Fruit fly (Drosophila melanogaster) whole organism, wandering third instar larva: ENCODE data around the gene CG12116.

Experiments used
- Abd-B ChIP-seq: fragments of >200 bp; optimal IDR thresholded peaks from 2 replicates; lab custom pipeline; 2017; ENCODE audit warnings: missing biosample characterization, missing genetic modification characterization
- CG32264 ChIP-seq: fragments of 200-800 bp; sonication (Bioruptor generic); optimal IDR thresholded peaks from 2 replicates; lab custom pipeline; 2016; ENCODE audit warnings: missing biosample characterization, missing genetic modification characterization
- CG9705 ChIP-seq: fragments of 200-800 bp; sonication (Bioruptor generic); optimal IDR thresholded peaks from 2 replicates; lab custom pipeline; 2018; ENCODE audit warnings: missing biosample characterization, mild to moderate bottlenecking, missing genetic modification characterization
- CrebA ChIP-seq: fragments of 200-800 bp; sonication (Bioruptor generic); optimal IDR thresholded peaks from 2 replicates; lab custom pipeline; 2016; ENCODE audit warnings: missing biosample characterization, mild to moderate bottlenecking, missing genetic modification characterization, borderline replicate concordance
- Dfd ChIP-seq: fragments of >200 bp; optimal IDR thresholded peaks from 2 replicates; lab custom pipeline; 2017; ENCODE audit warnings: missing biosample characterization, missing genetic modification characterization
- Dif ChIP-seq: fragments of 200-275, 200-300 bp; sonication (Bioruptor generic); optimal IDR thresholded peaks from 2 replicates; lab custom pipeline; 2018; ENCODE audit warnings: missing biosample characterization, missing genetic modification characterization; ENCODE audit not compliant: partially characterized antibody
- GATAd ChIP-seq: sonication (Bioruptor generic); optimal IDR thresholded peaks from 2 replicates; lab custom pipeline; 2016; ENCODE audit warnings: missing biosample characterization, missing genetic modification characterization
- HLH106 ChIP-seq: fragments of 200-800 bp; optimal IDR thresholded peaks from 3 replicates; lab custom pipeline; 2019; ENCODE audit warnings: missing biosample characterization, mild to moderate bottlenecking, missing genetic modification characterization, moderate library complexity
- Hnf4 ChIP-seq: fragments of 200-800 bp; sonication (Bioruptor generic); optimal IDR thresholded peaks from 2 replicates; lab custom pipeline; 2016; ENCODE audit warnings: missing biosample characterization, mild to moderate bottlenecking, missing genetic modification characterization
- Hr78 ChIP-seq: fragments of >200 bp; optimal IDR thresholded peaks from 2 replicates; lab custom pipeline; 2017; ENCODE audit warnings: missing biosample characterization, missing genetic modification characterization
- Hr83 ChIP-seq: fragments of 200-300 bp; sonication (Bioruptor generic); optimal IDR thresholded peaks from 2 replicates; lab custom pipeline; 2016; ENCODE audit warnings: missing biosample characterization, mild to moderate bottlenecking, missing genetic modification characterization, moderate library complexity; ENCODE audit not compliant: poor library complexity, severe bottlenecking
- Jra ChIP-seq: sonication (Bioruptor generic); optimal IDR thresholded peaks from 2 replicates; lab custom pipeline; 2016; ENCODE audit warnings: missing biosample characterization, missing genetic modification characterization
- Mio ChIP-seq: sonication (Bioruptor generic); optimal IDR thresholded peaks from 2 replicates; lab custom pipeline; 2016; ENCODE audit warnings: missing biosample characterization, missing genetic modification characterization
- Myc ChIP-seq: fragments of >200 bp; optimal IDR thresholded peaks from 2 replicates; lab custom pipeline; 2017
- N ChIP-seq: fragments of >200 bp; optimal IDR thresholded peaks from 2 replicates; lab custom pipeline; 2018; ENCODE audit warnings: missing biosample characterization, missing external identifiers, missing genetic modification characterization
- OdsH ChIP-seq: fragments of 200-800 bp; sonication (Bioruptor generic); optimal IDR thresholded peaks from 2 replicates; lab custom pipeline; 2016; ENCODE audit warnings: missing biosample characterization, mild to moderate bottlenecking, missing genetic modification characterization
- Rel ChIP-seq, 2 experiments: fragments of 200-800 bp; sonication (Bioruptor generic) in 1 of 2; optimal IDR thresholded peaks; 2 replicates in 1 of 2; 3 replicates in 1 of 2; lab custom pipeline; 2016 to 2019; ENCODE audit warnings: mild to moderate bottlenecking in 2 of 2, missing biosample characterization in 2 of 2, missing genetic modification characterization in 2 of 2, moderate library complexity in 1 of 2
- Sp1 ChIP-seq: fragments of 200-800 bp; sonication (Bioruptor generic); optimal IDR thresholded peaks from 3 replicates; lab custom pipeline; 2019; ENCODE audit warnings: missing biosample characterization, mild to moderate bottlenecking, missing genetic modification characterization, moderate library complexity
- Vsx2 ChIP-seq: fragments of 200-300, 225-300 bp; sonication (Bioruptor generic); optimal IDR thresholded peaks from 2 replicates; lab custom pipeline; 2018; ENCODE audit warnings: missing biosample characterization, missing genetic modification characterization; ENCODE audit not compliant: partially characterized antibody
- br ChIP-seq: fragments of 200-800 bp; sonication (Bioruptor generic); optimal IDR thresholded peaks from 2 replicates; lab custom pipeline; 2016; ENCODE audit warnings: missing biosample characterization, missing genetic modification characterization
- brk ChIP-seq: fragments of 200-800 bp; sonication (Bioruptor generic); optimal IDR thresholded peaks from 2 replicates; lab custom pipeline; 2016; ENCODE audit warnings: missing biosample characterization, mild to moderate bottlenecking, missing genetic modification characterization
- dl ChIP-seq, 2 experiments: fragments of 175-275, 200-275 bp in 1 of 2; fragments of 200-275 bp in 1 of 2; sonication (Bioruptor generic); optimal IDR thresholded peaks; lab custom pipeline; 2018; ENCODE audit warnings: mild to moderate bottlenecking in 2 of 2, missing biosample characterization in 2 of 2, missing genetic modification characterization in 2 of 2, moderate library complexity in 2 of 2; ENCODE audit not compliant: partially characterized antibody in 2 of 2, insufficient read depth in 1 of 2
- dmrt93B ChIP-seq: fragments of 200-800 bp; sonication (Bioruptor generic); optimal IDR thresholded peaks from 2 replicates; lab custom pipeline; 2018; ENCODE audit warnings: missing biosample characterization, mild to moderate bottlenecking, missing genetic modification characterization
- dsf ChIP-seq: sonication (Bioruptor generic); optimal IDR thresholded peaks from 2 replicates; lab custom pipeline; 2016; ENCODE audit warnings: missing biosample characterization, missing genetic modification characterization, borderline replicate concordance
- ey ChIP-seq: fragments of 200-800 bp; sonication (Bioruptor generic); optimal IDR thresholded peaks from 2 replicates; lab custom pipeline; 2016; ENCODE audit warnings: missing biosample characterization, missing genetic modification characterization
- foxo ChIP-seq, 2 experiments: fragments of 200-800 bp; sonication (Bioruptor generic); optimal IDR thresholded peaks; 2 replicates in 1 of 2; 3 replicates in 1 of 2; lab custom pipeline; 2016 to 2017; ENCODE audit warnings: missing biosample characterization in 2 of 2, missing genetic modification characterization in 2 of 2
- fru ChIP-seq: fragments of 200-800 bp; sonication (Bioruptor generic); optimal IDR thresholded peaks from 3 replicates; lab custom pipeline; 2016; ENCODE audit warnings: missing biosample characterization, mild to moderate bottlenecking, missing genetic modification characterization
- h ChIP-seq: fragments of 200-800 bp; sonication (Bioruptor generic); optimal IDR thresholded peaks from 3 replicates; lab custom pipeline; 2016; ENCODE audit warnings: missing biosample characterization, mild to moderate bottlenecking, missing genetic modification characterization
- jim ChIP-seq: fragments of 175-275, 200-325 bp; sonication (Bioruptor generic); optimal IDR thresholded peaks from 2 replicates; lab custom pipeline; 2016; ENCODE audit warnings: missing biosample characterization, mild to moderate bottlenecking, missing genetic modification characterization
- lola ChIP-seq: fragments of >200 bp; optimal IDR thresholded peaks from 2 replicates; lab custom pipeline; 2017; ENCODE audit warnings: missing biosample characterization, missing genetic modification characterization
- pan ChIP-seq: fragments of >200 bp; optimal IDR thresholded peaks from 2 replicates; lab custom pipeline; 2017
- psq ChIP-seq: fragments of 200-800 bp; sonication (Bioruptor generic); optimal IDR thresholded peaks from 3 replicates; lab custom pipeline; 2017; ENCODE audit warnings: missing biosample characterization, mild to moderate bottlenecking, missing genetic modification characterization, moderate library complexity
- rgr ChIP-seq: fragments of 200-800 bp; sonication (Bioruptor generic); optimal IDR thresholded peaks from 3 replicates; lab custom pipeline; 2016; ENCODE audit warnings: missing biosample characterization, mild to moderate bottlenecking, missing genetic modification characterization
- sage ChIP-seq: fragments of 200-800 bp; sonication (Bioruptor generic); optimal IDR thresholded peaks from 2 replicates; lab custom pipeline; 2016; ENCODE audit warnings: missing biosample characterization, mild to moderate bottlenecking, missing genetic modification characterization
- sv ChIP-seq: fragments of 200-800 bp; sonication (Bioruptor generic); optimal IDR thresholded peaks from 3 replicates; lab custom pipeline; 2016; ENCODE audit warnings: missing biosample characterization, missing genetic modification characterization
- tai ChIP-seq: sonication (Bioruptor generic); optimal IDR thresholded peaks from 2 replicates; lab custom pipeline; 2016; ENCODE audit warnings: missing biosample characterization, missing genetic modification characterization
- usp ChIP-seq: fragments of >200 bp; optimal IDR thresholded peaks from 2 replicates; lab custom pipeline; 2017; ENCODE audit warnings: missing biosample characterization, missing genetic modification characterization
- woc ChIP-seq: sonication (Bioruptor generic); optimal IDR thresholded peaks from 2 replicates; lab custom pipeline; 2016; ENCODE audit warnings: missing biosample characterization, mild to moderate bottlenecking, missing genetic modification characterization

The CG12116 gene

DNA sequence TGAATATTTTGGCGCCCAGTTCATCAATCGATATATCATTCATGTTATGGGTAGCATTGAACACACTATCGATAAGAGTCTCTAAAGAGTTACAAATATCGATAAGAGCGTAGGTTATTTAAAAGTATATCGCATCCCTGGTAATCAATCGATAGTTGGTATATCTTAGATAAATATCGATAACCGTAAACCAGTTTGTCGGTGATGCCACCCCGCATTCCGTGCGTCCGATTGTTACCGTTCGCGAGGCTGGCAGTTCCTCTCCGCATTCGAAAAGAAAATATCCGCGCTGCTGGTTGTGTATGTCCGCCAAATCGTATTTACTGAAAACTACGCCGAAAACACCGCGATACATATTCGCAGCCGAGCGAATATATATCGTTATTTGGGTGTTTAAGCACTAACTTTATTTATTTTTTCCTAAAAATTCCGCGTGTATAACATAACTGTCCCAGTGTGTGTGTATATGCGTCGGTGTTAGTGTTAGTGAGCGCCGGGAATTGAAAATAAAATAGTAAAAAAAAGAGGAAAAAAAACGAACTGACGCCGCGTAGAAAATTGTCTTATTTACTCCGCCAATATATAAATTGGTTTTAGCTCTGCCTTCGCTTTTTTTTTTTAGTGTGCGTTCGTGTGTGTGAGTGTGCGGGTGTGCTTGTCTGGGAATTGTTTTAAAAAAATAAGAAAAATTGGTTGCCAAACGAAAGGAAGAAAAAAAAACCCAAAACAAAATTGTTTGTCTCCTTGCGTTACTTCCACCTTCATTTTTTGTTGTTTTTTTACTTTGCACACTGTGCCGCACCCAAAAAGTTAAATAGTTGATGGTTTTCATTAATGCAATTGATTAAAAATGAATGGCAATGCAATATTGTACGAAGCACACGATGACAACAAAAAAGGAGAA is 48.6 kb upstream of the CG12116 start, which contains the start of gene Nrg:
TSS of gene Nrg (plus strand) at position 253 of the 904 bp plus-strand sequence.
- TF ChIP-seq psq (GFP tag; lab: Kevin White, UChicago) (peak; percentile 5), foxo (GFP tag; optimal IDR thresholded peaks at IDR 0.05; lab: Kevin White, UChicago) (peak in 1 of 2 experiments; percentile 21), sage (no peak), Vsx2 (peak; percentile 89), dsf (GFP tag; lab: Kevin White, UChicago) (no peak), Abd-B (no peak), N (no peak), Mio (GFP tag; lab: Kevin White, UChicago) (no peak), jim (no peak), br (GFP tag; lab: Kevin White, UChicago) (peak; percentile 31), woc (no peak), dl (GFP tag; optimal IDR thresholded peaks at IDR 0.05; lab: Kevin White, UChicago; ENCODE audit: insufficient read depth in 1 of 2, partially characterized antibody in 2 of 2) (no peak), fru (GFP tag; lab: Kevin White, UChicago) (peak; percentile 41), lola (GFP tag; lab: Kevin White, UChicago) (no peak), CrebA (GFP tag; lab: Kevin White, UChicago) (peak; percentile 17), h (peak; percentile 8), dmrt93B (GFP tag; lab: Kevin White, UChicago) (no peak), CG32264 (GFP tag; lab: Kevin White, UChicago) (no peak), CG9705 (no peak), sv (GFP tag; lab: Kevin White, UChicago) (no peak), Myc (lab: Kevin White, UChicago) (no peak), Jra (peak; percentile 32), rgr (GFP tag; lab: Kevin White, UChicago) (peak; percentile 24), brk (GFP tag; lab: Kevin White, UChicago) (peak; percentile 64), ey (GFP tag; lab: Kevin White, UChicago) (peak; percentile 13), Sp1 (peak; percentile 27), usp (GFP tag; lab: Kevin White, UChicago) (no peak), Hr83 (no peak), OdsH (GFP tag; lab: Kevin White, UChicago) (no peak), GATAd (GFP tag; lab: Kevin White, UChicago) (no peak), HLH106 (no peak), Rel (GFP tag; optimal IDR thresholded peaks at IDR 0.05; lab: Kevin White, UChicago) (no peak), Rel (tag; optimal IDR thresholded peaks at IDR 0.05; lab: Kevin White, UChicago) (peak; percentile 42), Hr78 (GFP tag; lab: Kevin White, UChicago) (no peak), pan (lab: Kevin White, UChicago) (no peak), tai (no peak), Dif (no peak), Hnf4 (GFP tag; lab: Kevin White, UChicago) (peak; percentile 28), Dfd (GFP tag; lab: Kevin White, UChicago) (peak; percentile 6)
- TF ChIP-seq, all 38 proteins: peak for 15

DNA sequence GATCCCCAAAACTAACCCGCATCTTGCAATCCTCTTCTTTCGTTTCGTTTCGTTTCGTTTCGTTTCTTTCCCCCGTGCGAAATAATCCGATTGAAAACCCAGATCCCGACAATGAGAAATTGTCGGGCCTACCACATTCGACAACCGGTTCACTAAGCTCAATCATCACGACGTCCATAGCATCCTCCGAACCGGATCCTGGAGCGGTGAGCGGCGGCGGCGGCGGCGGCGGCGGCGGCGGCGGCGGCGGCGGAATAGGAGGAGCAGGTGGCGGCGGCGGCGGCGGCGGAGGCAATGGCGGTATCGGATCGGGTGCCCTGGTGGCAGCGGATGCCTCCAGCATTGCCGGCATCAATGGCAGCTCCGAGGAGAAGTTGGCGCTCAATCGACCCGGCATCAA is 43.4 kb upstream of the CG12116 start:
- TF ChIP-seq fru (GFP tag; lab: Kevin White, UChicago) (no peak), Mio (GFP tag; lab: Kevin White, UChicago) (no peak), CG32264 (GFP tag; lab: Kevin White, UChicago) (no peak), OdsH (GFP tag; lab: Kevin White, UChicago) (no peak), lola (GFP tag; lab: Kevin White, UChicago) (no peak), CrebA (GFP tag; lab: Kevin White, UChicago) (no peak), Abd-B (no peak), GATAd (GFP tag; lab: Kevin White, UChicago) (no peak)
- TF ChIP-seq, all 38 proteins: peak for 0
